Worm (Caenorhabditis elegans): ENCODE measurements around the gene smrd-1.

DNA sequence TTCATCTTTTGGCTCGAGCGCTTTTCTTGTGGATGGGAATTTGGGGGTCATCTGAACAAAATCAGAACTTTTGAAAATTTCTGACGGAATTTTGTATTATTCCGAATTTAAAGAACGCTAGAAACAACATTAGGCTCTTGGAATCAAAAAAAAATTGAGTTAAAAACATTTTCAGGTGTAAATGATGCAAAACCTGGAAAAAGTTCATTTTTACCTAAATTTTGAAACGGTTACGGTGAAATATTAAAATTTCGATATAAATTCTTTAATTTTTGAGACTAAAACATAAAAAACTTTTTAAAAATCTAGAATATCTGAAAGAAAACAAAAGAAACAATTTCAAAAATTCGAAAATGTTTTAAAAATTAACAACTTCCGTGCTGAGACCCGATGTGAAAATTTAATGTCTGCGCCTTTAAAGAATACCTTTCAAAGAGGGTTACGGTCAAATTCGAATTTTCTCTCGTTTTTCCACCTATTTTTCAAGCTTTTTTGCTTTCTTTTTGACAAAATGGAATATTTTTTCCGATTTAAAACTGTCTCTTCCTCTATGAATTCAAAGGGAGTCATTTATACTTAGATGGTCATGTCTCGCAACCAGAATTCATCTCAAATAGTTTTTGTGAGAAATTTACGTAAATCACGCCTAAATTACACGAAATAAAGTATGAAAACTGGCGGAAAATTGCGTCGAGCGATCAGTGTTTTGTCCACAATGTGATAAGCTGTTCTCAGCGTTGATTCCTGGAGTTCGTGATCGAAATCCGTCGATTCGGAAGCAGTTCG is 6.8 kb upstream of the smrd-1 start, which contains the start of the genes H04D03.2 and ecps-2:
- TF ChIP-seq nhr-11 (tag; optimal IDR thresholded peaks at IDR 0.05) (no peak), zag-1 (tag; optimal IDR thresholded peaks at IDR 0.05) (no peak), mml-1 (tag; optimal IDR thresholded peaks at IDR 0.05) (no peak), nfya-1 (tag; optimal IDR thresholded peaks at IDR 0.05; ENCODE audit: insufficient read depth) (no peak), lin-39 (tag; optimal IDR thresholded peaks at IDR 0.05) (no peak), ceh-16 (tag; optimal IDR thresholded peaks at IDR 0.05) (no peak), skn-1 (tag; optimal IDR thresholded peaks at IDR 0.05) (no peak), nhr-77 (tag; optimal IDR thresholded peaks at IDR 0.05) (no peak), ama-1 (optimal IDR thresholded peaks at IDR 0.05) (no peak), elt-2 (tag; optimal IDR thresholded peaks at IDR 0.05) (no peak)
